Worm (Caenorhabditis elegans): ENCODE data around the gene yju-2.
A peak's percentile ranks its signal among the peaks of the same experiment; 100 is the strongest.

yju-2 gene

ce11 chrIII:7136015-7136414 is 48.1 kb upstream of the yju-2 start, which contains the start of gene B0280.17:
TSS of gene B0280.17 (minus strand) at chrIII:7136115.
- no peak for TF ChIP-seq snpc-4 (GFP tag; optimal IDR thresholded peaks at IDR 0.05)
- no peak for TF ChIP-seq snpc-4 (tag; optimal IDR thresholded peaks at IDR 0.05)

- TF ChIP-seq hsf-1 (GFP tag; IDR thresholded peaks at IDR 0.05) = no peak
- TF ChIP-seq T26A5.8 (tag; optimal IDR thresholded peaks at IDR 0.05) = no peak
- no peak for TF ChIP-seq athp-1 (tag; optimal IDR thresholded peaks at IDR 0.05)
- TF ChIP-seq madf-10 (tag; optimal IDR thresholded peaks at IDR 0.05) = no peak
- TF ChIP-seq ceh-91 (GFP tag; IDR thresholded peaks at IDR 0.05) = no peak
- TF ChIP-seq F57C9.4 (tag; optimal IDR thresholded peaks at IDR 0.05) = no peak
- no peak for TF ChIP-seq atf-7 (tag; optimal IDR thresholded peaks at IDR 0.05)
- TF ChIP-seq ztf-28 (GFP tag; IDR thresholded peaks at IDR 0.05) = no peak
- no peak for TF ChIP-seq snpc-4 (GFP tag; optimal IDR thresholded peaks at IDR 0.05)
- TF ChIP-seq snpc-4 (tag; optimal IDR thresholded peaks at IDR 0.05) = no peak
- no peak for TF ChIP-seq ztf-6 (GFP tag; IDR thresholded peaks at IDR 0.05)
- TF ChIP-seq Y53G8AR.9 (GFP tag; conservative IDR thresholded peaks at IDR 0.05) = no peak
- no peak for TF ChIP-seq hrde-1 (tag; optimal IDR thresholded peaks at IDR 0.05; ENCODE audit: borderline replicate concordance)
- TF ChIP-seq mel-28 (tag; optimal IDR thresholded peaks at IDR 0.05; ENCODE audit: borderline replicate concordance) = no peak
- no peak for TF ChIP-seq C06A6.2 (GFP tag; conservative IDR thresholded peaks at IDR 0.05)
- no peak for TF ChIP-seq lin-26 (GFP tag; IDR thresholded peaks at IDR 0.05)
- TF ChIP-seq dox-1 (GFP tag; IDR thresholded peaks at IDR 0.05) = no peak
- TF ChIP-seq egrh-3 (GFP tag; IDR thresholded peaks at IDR 0.05) = no peak
- TF ChIP-seq hmg-1.2 (GFP tag; IDR thresholded peaks at IDR 0.05) = no peak
Measured at ce11 chrIII:7138178-7138577, 46.0 kb upstream of the yju-2 start, which contains the start of gene B0280.11. TSS of gene B0280.11 (minus strand) at chrIII:7138278.

ce11 chrIII:7140228-7140710 is 43.9 kb upstream of the yju-2 start:
- TF ChIP-seq egl-18 (GFP tag; IDR thresholded peaks at IDR 0.05) = no peak
- peak; percentile 55 for TF ChIP-seq mcd-1 (GFP tag; IDR thresholded peaks at IDR 0.05)
- TF ChIP-seq rec-8 (tag; optimal IDR thresholded peaks at IDR 0.05) = peak in 1 of 2 experiments; percentile 49
- TF ChIP-seq ceh-91 (GFP tag; IDR thresholded peaks at IDR 0.05) = 0 out of 2 replicates have a peak, but pooled peaks have one; percentile 18
- 0 out of 2 replicates have a peak, but pooled peaks have one; percentile 37 for TF ChIP-seq Y56A3A.18 (GFP tag; IDR thresholded peaks at IDR 0.05)
- TF ChIP-seq hsf-1 (GFP tag; IDR thresholded peaks at IDR 0.05) = peak; percentile 43; the same call in 1 of the 2 replicates
- TF ChIP-seq F22D6.2 (tag; optimal IDR thresholded peaks at IDR 0.05) = no peak
- peak; percentile 55; the same call in 1 of the 2 replicates for TF ChIP-seq rcor-1 (GFP tag; IDR thresholded peaks at IDR 0.05)
- TF ChIP-seq F33H1.4 (GFP tag; IDR thresholded peaks at IDR 0.05) = peak; percentile 51
- TF ChIP-seq lsl-1 (GFP tag; optimal IDR thresholded peaks at IDR 0.05) = peak; percentile 67
- peak; percentile 83 for TF ChIP-seq F49E8.2 (tag; optimal IDR thresholded peaks at IDR 0.05; ENCODE audit: insufficient read depth)
- TF ChIP-seq madf-6 (GFP tag; IDR thresholded peaks at IDR 0.05) = peak; percentile 78
- peak; percentile 75 for TF ChIP-seq hrde-1 (tag; optimal IDR thresholded peaks at IDR 0.05; ENCODE audit: borderline replicate concordance)
- TF ChIP-seq hmg-1.2 (GFP tag; IDR thresholded peaks at IDR 0.05) = peak; percentile 88
- TF ChIP-seq unc-130 (GFP tag; optimal IDR thresholded peaks at IDR 0.05) = peak; percentile 45
- TF ChIP-seq tbp1 (GFP tag; optimal IDR thresholded peaks at IDR 0.05) = peak; percentile 78
- peak; percentile 45; the same call in 1 of the 2 replicates for TF ChIP-seq lin-26 (GFP tag; IDR thresholded peaks at IDR 0.05)
- TF ChIP-seq nfya-2 (GFP tag; IDR thresholded peaks at IDR 0.05) = no peak
- peak; percentile 94 for TF ChIP-seq pbrm-1 (GFP tag; IDR thresholded peaks at IDR 0.05)
- TF ChIP-seq lin-35 (GFP tag; optimal IDR thresholded peaks at IDR 0.05) = peak in 1 of 3 experiments; percentile 40
- TF ChIP-seq ztf-28 (GFP tag; IDR thresholded peaks at IDR 0.05) = 0 out of 2 replicates have a peak, but pooled peaks have one; percentile 14
- peak; percentile 62 for TF ChIP-seq him-1 (tag; optimal IDR thresholded peaks at IDR 0.05)
- peak; percentile 72 for TF ChIP-seq nfyb-1 (GFP tag; IDR thresholded peaks at IDR 0.05)
- no peak for TF ChIP-seq mel-28 (tag; optimal IDR thresholded peaks at IDR 0.05; ENCODE audit: borderline replicate concordance)
- TF ChIP-seq tlf-1 (GFP tag; optimal IDR thresholded peaks at IDR 0.05) = peak; percentile 31
- peak; percentile 83 for TF ChIP-seq Y95B8A.8 (GFP tag; IDR thresholded peaks at IDR 0.05)
- TF ChIP-seq F39B2.1 (GFP tag; IDR thresholded peaks at IDR 0.05) = 0 out of 2 replicates have a peak, but pooled peaks have one; percentile 64
- TF ChIP-seq repo-1 (tag; optimal IDR thresholded peaks at IDR 0.05) = peak; percentile 39
- TF ChIP-seq F57A8.1 (GFP tag; optimal IDR thresholded peaks at IDR 0.05) = no peak
- TF ChIP-seq egl-44 (GFP tag; IDR thresholded peaks at IDR 0.05) = 0 out of 2 replicates have a peak, but pooled peaks have one; percentile 52
- peak; percentile 28 for TF ChIP-seq athp-1 (tag; optimal IDR thresholded peaks at IDR 0.05)
- TF ChIP-seq lin-54 (GFP tag; optimal IDR thresholded peaks at IDR 0.05) = peak; percentile 67
